Fruit fly (Drosophila melanogaster): ENCODE results near the gene CG15386.

Gene CG15386

DNA sequence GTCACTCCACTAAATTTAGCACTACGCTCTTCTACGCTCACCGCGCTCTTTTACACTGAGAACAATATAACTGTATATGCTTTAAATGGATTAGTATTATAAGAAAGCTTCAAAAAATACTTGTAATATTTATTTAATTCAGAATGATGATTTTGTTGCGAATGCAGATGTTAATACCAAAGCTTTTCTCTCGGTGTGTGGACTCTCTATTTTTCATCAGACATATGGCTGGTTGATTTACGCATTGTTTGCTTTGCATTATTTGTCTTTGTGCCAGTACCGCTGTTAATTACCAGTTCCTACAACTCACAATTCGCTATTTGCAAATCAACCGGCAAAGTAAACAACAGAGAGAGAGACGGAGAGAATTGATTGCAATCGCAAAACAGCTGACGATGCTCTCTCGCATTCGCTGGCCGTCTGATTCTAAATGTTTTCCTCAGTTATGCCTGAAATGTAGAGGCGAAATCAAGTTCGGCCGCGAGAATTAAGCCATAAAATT, 4.7 kb upstream of the CG15386 start (continued):
- TF ChIP-seq CG6254 (GFP tag; optimal IDR thresholded peaks at IDR 0.05): peak; percentile 80
- TF ChIP-seq Sox102F (GFP tag; optimal IDR thresholded peaks at IDR 0.05): peak; percentile 97
- TF ChIP-seq CG12071 (GFP tag; optimal IDR thresholded peaks at IDR 0.05): peak; percentile 95
- peak; percentile 86 for TF ChIP-seq CG4282 (GFP tag; optimal IDR thresholded peaks at IDR 0.05)
- peak; percentile 94 for TF ChIP-seq Hey (tag; optimal IDR thresholded peaks at IDR 0.05)
- TF ChIP-seq kah (GFP tag; optimal IDR thresholded peaks at IDR 0.05): peak; percentile 86
- peak; percentile 98 for TF ChIP-seq HmgZ (tag; optimal IDR thresholded peaks at IDR 0.05)
- peak; percentile 84 for TF ChIP-seq Lhr (GFP tag; optimal IDR thresholded peaks at IDR 0.05)
- peak; percentile 97 for TF ChIP-seq CG3847 (GFP tag; IDR thresholded peaks at IDR 0.05)
- peak; percentile 16 for TF ChIP-seq stwl (tag; optimal IDR thresholded peaks at IDR 0.05)
- peak; percentile 95 for TF ChIP-seq toy (GFP tag; IDR thresholded peaks at IDR 0.05)
- peak; percentile 76 for TF ChIP-seq CG30020 (tag; optimal IDR thresholded peaks at IDR 0.05)
- peak; percentile 94 for TF ChIP-seq CG18262 (tag; optimal IDR thresholded peaks at IDR 0.05)
- TF ChIP-seq Stat92E (GFP tag; optimal IDR thresholded peaks at IDR 0.05): peak in 1 of 3 experiments; percentile 48
- TF ChIP-seq luna (GFP tag; optimal IDR thresholded peaks at IDR 0.05): peak; percentile 90
- peak; percentile 94 for TF ChIP-seq CG12104 (GFP tag; optimal IDR thresholded peaks at IDR 0.05)
- peak; percentile 97 for TF ChIP-seq Meics (GFP tag; optimal IDR thresholded peaks at IDR 0.05)
- peak; percentile 88 for TF ChIP-seq pb (GFP tag; optimal IDR thresholded peaks at IDR 0.05)
- peak; percentile 90 for TF ChIP-seq fd64A (GFP tag; optimal IDR thresholded peaks at IDR 0.05)
- peak; percentile 99 for TF ChIP-seq row (GFP tag; IDR thresholded peaks at IDR 0.05)
- TF ChIP-seq ftz-f1 (GFP tag; optimal IDR thresholded peaks at IDR 0.05): peak; percentile 68
- TF ChIP-seq klu (GFP tag; IDR thresholded peaks at IDR 0.05): peak; percentile 95
- no peak for TF ChIP-seq CG16813 (GFP tag; IDR thresholded peaks at IDR 0.05; ENCODE audit: partially characterized antibody)
- TF ChIP-seq knrl (GFP tag; IDR thresholded peaks at IDR 0.05; ENCODE audit: partially characterized antibody): no peak
- TF ChIP-seq bigmax (GFP tag; optimal IDR thresholded peaks at IDR 0.05): peak; percentile 65
- peak; percentile 95 for TF ChIP-seq fu2 (GFP tag; optimal IDR thresholded peaks at IDR 0.05)
- TF ChIP-seq hbn (GFP tag; IDR thresholded peaks at IDR 0.05; ENCODE audit: partially characterized antibody): no peak
- TF ChIP-seq NfI (GFP tag; optimal IDR thresholded peaks at IDR 0.05): peak; percentile 96
- TF ChIP-seq CG9932 (GFP tag; IDR thresholded peaks at IDR 0.05): peak; percentile 99
- TF ChIP-seq CG10565 (GFP tag; optimal IDR thresholded peaks at IDR 0.05): peak; percentile 81
- peak; percentile 97 for TF ChIP-seq lab (GFP tag; optimal IDR thresholded peaks at IDR 0.05)
- peak; percentile 90 for TF ChIP-seq tup (GFP tag; optimal IDR thresholded peaks at IDR 0.05)
- peak; percentile 96 for TF ChIP-seq Nf-YA (GFP tag; IDR thresholded peaks at IDR 0.05)
- peak; percentile 94 for TF ChIP-seq Atf-2 (GFP tag; optimal IDR thresholded peaks at IDR 0.05)
- peak; percentile 94 for TF ChIP-seq trh (GFP tag; optimal IDR thresholded peaks at IDR 0.05)
- peak; percentile 99 for TF ChIP-seq Med (GFP tag)
- peak; percentile 98 for TF ChIP-seq CHES-1-like (GFP tag; optimal IDR thresholded peaks at IDR 0.05)
- peak; percentile 85 for TF ChIP-seq Vsx1 (GFP tag; optimal IDR thresholded peaks at IDR 0.05)
- TF ChIP-seq CG17186 (GFP tag; optimal IDR thresholded peaks at IDR 0.05): peak; percentile 66
- no peak for TF ChIP-seq HLH4C (GFP tag; IDR thresholded peaks at IDR 0.05; ENCODE audit: partially characterized antibody)
- TF ChIP-seq kay (GFP tag; optimal IDR thresholded peaks at IDR 0.05): peak; percentile 96
- TF ChIP-seq CG5180 (GFP tag; optimal IDR thresholded peaks at IDR 0.05): peak; percentile 86
- peak; percentile 97 for TF ChIP-seq CG17385 (GFP tag; optimal IDR thresholded peaks at IDR 0.05)
- peak; percentile 97 for TF ChIP-seq ara (GFP tag; IDR thresholded peaks at IDR 0.05)
- TF ChIP-seq CG13894 (tag; optimal IDR thresholded peaks at IDR 0.05): peak; percentile 94
- peak; percentile 94 for TF ChIP-seq BtbVII (GFP tag; optimal IDR thresholded peaks at IDR 0.05)
- peak; percentile 94 for TF ChIP-seq maf-S (GFP tag; optimal IDR thresholded peaks at IDR 0.05)
- peak; percentile 92 for TF ChIP-seq eyg (GFP tag; optimal IDR thresholded peaks at IDR 0.05)
- TF ChIP-seq CG5953 (GFP tag; IDR thresholded peaks at IDR 0.05): peak; percentile 96
- TF ChIP-seq al (GFP tag; IDR thresholded peaks at IDR 0.05): peak; percentile 97

All from whole organism, embryonic.